Fruit fly (Drosophila melanogaster) whole organism, embryonic: ENCODE results near the gene CG12592.
A peak's percentile ranks its signal among the peaks of the same experiment; 100 is the strongest.

Experiments used
- Bteb2 ChIP-seq: fragments of 200-800 bp; sonication (Bioruptor generic); optimal IDR thresholded peaks from 2 replicates; lab custom pipeline; 2016; ENCODE audit warnings: missing biosample characterization, missing genetic modification characterization
- C15 ChIP-seq: fragments of 200-800 bp; sonication (Bioruptor generic); IDR thresholded peaks from 3 replicates; pipeline ENCODE4 v1.3.6; 2022; ENCODE audit warnings: missing biosample characterization, missing genetic modification characterization
- CG10209 ChIP-seq: fragments of 200-800 bp; sonication (Bioruptor generic); optimal IDR thresholded peaks from 3 replicates; lab custom pipeline; 2017; ENCODE audit warnings: missing biosample characterization, mild to moderate bottlenecking, missing genetic modification characterization, missing genetic modification reagents
- CG12659 ChIP-seq: fragments of 200-800 bp; sonication (Bioruptor generic); optimal IDR thresholded peaks from 3 replicates; lab custom pipeline; 2017; ENCODE audit warnings: mild to moderate bottlenecking, missing biosample characterization, missing genetic modification reagents, missing genetic modification characterization
- CG13424 ChIP-seq: fragments of 200-800 bp; sonication (Bioruptor generic); optimal IDR thresholded peaks from 2 replicates; lab custom pipeline; 2019; ENCODE audit warnings: missing biosample characterization, mild to moderate bottlenecking, missing genetic modification characterization, moderate library complexity
- CG1647 ChIP-seq: fragments of 200-800 bp; sonication (Bioruptor generic); optimal IDR thresholded peaks from 3 replicates; lab custom pipeline; 2016; ENCODE audit warnings: missing biosample characterization, missing genetic modification characterization
- CG16813 ChIP-seq: fragments of 200-800 bp; sonication (Bioruptor generic); IDR thresholded peaks from 3 replicates; pipeline ENCODE4 v1.3.6; 2022; ENCODE audit warnings: missing biosample characterization, missing genetic modification characterization; ENCODE audit not compliant: partially characterized antibody
- CG17829 ChIP-seq: fragments of 200-800 bp; optimal IDR thresholded peaks from 2 replicates; lab custom pipeline; 2019; ENCODE audit warnings: missing biosample characterization, mild to moderate bottlenecking, missing genetic modification characterization, moderate library complexity
- CG2116 ChIP-seq: fragments of 200-800 bp; sonication (Bioruptor generic); optimal IDR thresholded peaks from 3 replicates; lab custom pipeline; 2018; ENCODE audit warnings: missing biosample characterization, mild to moderate bottlenecking, missing genetic modification characterization
- CG2875 ChIP-seq: fragments of 200-800 bp; sonication (Bioruptor generic); optimal IDR thresholded peaks from 2 replicates; lab custom pipeline; 2017; ENCODE audit warnings: missing biosample characterization, mild to moderate bottlenecking, missing genetic modification characterization, missing genetic modification reagents
- CG3163 ChIP-seq: fragments of 200-800 bp; sonication (Bioruptor generic); optimal IDR thresholded peaks from 3 replicates; lab custom pipeline; 2016; ENCODE audit warnings: missing biosample characterization, missing genetic modification characterization
- CG33557 ChIP-seq: fragments of 200-800 bp; sonication (Bioruptor generic); optimal IDR thresholded peaks from 2 replicates; lab custom pipeline; 2019; ENCODE audit warnings: missing biosample characterization, mild to moderate bottlenecking, missing genetic modification characterization, moderate library complexity
- CG3407 ChIP-seq: fragments of 200-800 bp; sonication (Bioruptor generic); optimal IDR thresholded peaks from 2 replicates; lab custom pipeline; 2018; ENCODE audit warnings: missing biosample characterization, mild to moderate bottlenecking, missing genetic modification characterization
- CG4282 ChIP-seq: fragments of 200-800 bp; sonication (Bioruptor generic); optimal IDR thresholded peaks from 2 replicates; lab custom pipeline; 2016; ENCODE audit warnings: missing biosample characterization, missing genetic modification characterization
- CG4360 ChIP-seq: fragments of 200-800 bp; sonication (Bioruptor generic); IDR thresholded peaks from 2 replicates; pipeline ENCODE4 v1.3.6; 2022; ENCODE audit warnings: missing biosample characterization, missing genetic modification characterization
- CG6272 ChIP-seq: fragments of 200-800 bp; sonication (Bioruptor generic); IDR thresholded peaks from 2 replicates; pipeline ENCODE4 v1.3.6; 2022; ENCODE audit warnings: missing biosample characterization, missing genetic modification characterization
- CG7745 ChIP-seq: fragments of 200-800 bp; sonication (Bioruptor generic); optimal IDR thresholded peaks from 2 replicates; lab custom pipeline; 2018; ENCODE audit warnings: missing biosample characterization, mild to moderate bottlenecking, missing genetic modification characterization, moderate library complexity
- CG8089 ChIP-seq: fragments of 200-800 bp; sonication (Bioruptor generic); optimal IDR thresholded peaks from 3 replicates; lab custom pipeline; 2016; ENCODE audit warnings: missing biosample characterization, missing genetic modification characterization
- CG9215 ChIP-seq: fragments of 200-800 bp; sonication (Bioruptor generic); IDR thresholded peaks from 2 replicates; pipeline ENCODE4 v1.3.6; 2022; ENCODE audit warnings: missing biosample characterization, missing genetic modification characterization
- CG9609 ChIP-seq: fragments of 200-800 bp; sonication (Bioruptor generic); optimal IDR thresholded peaks from 3 replicates; lab custom pipeline; 2016; ENCODE audit warnings: missing biosample characterization, missing genetic modification characterization
- Dref ChIP-seq: fragments of 200-800 bp; sonication (Bioruptor generic); IDR thresholded peaks from 2 replicates; pipeline ENCODE4 v1.3.6; 2022; ENCODE audit warnings: missing biosample characterization, missing genetic modification characterization
- ERR ChIP-seq: fragments of 200-800 bp; sonication (Bioruptor generic); optimal IDR thresholded peaks from 2 replicates; lab custom pipeline; 2016; ENCODE audit warnings: missing biosample characterization, missing genetic modification characterization
- Eip74EF ChIP-seq, 2 experiments: fragments of 200-800 bp in 1 of 2; fragments of >200 bp in 1 of 2; sonication (Bioruptor generic) in 1 of 2; optimal IDR thresholded peaks; 2 replicates each; lab custom pipeline; 2017 to 2019; ENCODE audit warnings: missing biosample characterization in 2 of 2, missing genetic modification characterization in 2 of 2, mild to moderate bottlenecking in 1 of 2, moderate library complexity in 1 of 2
- Fer3 ChIP-seq: fragments of 200-800 bp; sonication (Bioruptor generic); optimal IDR thresholded peaks from 2 replicates; lab custom pipeline; 2018; ENCODE audit warnings: missing biosample characterization, mild to moderate bottlenecking, missing genetic modification characterization, moderate library complexity
- HLHmδ ChIP-seq: fragments of 200-800 bp; sonication (Bioruptor generic); optimal IDR thresholded peaks from 2 replicates; lab custom pipeline; 2018; ENCODE audit warnings: missing biosample characterization, mild to moderate bottlenecking, missing genetic modification characterization, moderate library complexity
- Jarid2 ChIP-seq: fragments of 200-800 bp; sonication (Bioruptor generic); optimal IDR thresholded peaks from 3 replicates; lab custom pipeline; 2017; ENCODE audit warnings: mild to moderate bottlenecking, missing biosample characterization, missing genetic modification reagents, missing genetic modification characterization
- MTF-1 ChIP-seq: fragments of 200-800 bp; sonication (Bioruptor generic); optimal IDR thresholded peaks from 2 replicates; lab custom pipeline; 2018; ENCODE audit warnings: missing biosample characterization, mild to moderate bottlenecking, missing genetic modification characterization, borderline replicate concordance
- Med ChIP-seq: fragments of 200-800 bp; sonication (Bioruptor generic); peaks from one replicate; lab custom pipeline; 2016; ENCODE audit warnings: missing biosample characterization, missing genetic modification characterization, mild to moderate bottlenecking, inconsistent platforms, moderate library complexity
- Rfx ChIP-seq: fragments of 200-800 bp; sonication (Bioruptor generic); IDR thresholded peaks from 2 replicates; pipeline ENCODE4 v1.3.6; 2022; ENCODE audit warnings: missing biosample characterization, missing genetic modification characterization
- Spps ChIP-seq: fragments of 200-800 bp; sonication (Bioruptor generic); optimal IDR thresholded peaks from 2 replicates; lab custom pipeline; 2018; ENCODE audit warnings: missing biosample characterization, mild to moderate bottlenecking, missing genetic modification characterization
- Trl ChIP-seq, 3 experiments: fragments of >200 bp in 2 of 3; fragments of 200-800 bp in 1 of 3; sonication (Bioruptor generic) in 1 of 3; optimal IDR thresholded peaks; 2 replicates in 1 of 3; 3 replicates in 2 of 3; lab custom pipeline; 2016 to 2017; ENCODE audit warnings: missing biosample characterization in 1 of 3, missing genetic modification characterization in 1 of 3
- cg ChIP-seq: fragments of 200-800 bp; sonication (Bioruptor generic); optimal IDR thresholded peaks from 3 replicates; lab custom pipeline; 2019; ENCODE audit warnings: missing biosample characterization, mild to moderate bottlenecking, missing genetic modification characterization, moderate library complexity
- chm ChIP-seq: fragments of 200-800 bp; sonication (Bioruptor generic); IDR thresholded peaks from 2 replicates; pipeline ENCODE4 v1.3.6; 2022; ENCODE audit warnings: missing biosample characterization, missing genetic modification characterization
- da ChIP-seq: fragments of 200-800 bp; sonication (Bioruptor generic); optimal IDR thresholded peaks from 2 replicates; lab custom pipeline; 2016; ENCODE audit warnings: missing biosample characterization, missing genetic modification characterization
- exex ChIP-seq: fragments of 200-800 bp; sonication (Bioruptor generic); optimal IDR thresholded peaks from 4 replicates; lab custom pipeline; 2018; ENCODE audit warnings: missing biosample characterization, mild to moderate bottlenecking, missing genetic modification characterization, moderate library complexity
- eyg ChIP-seq: fragments of 200-800 bp; sonication (Bioruptor generic); optimal IDR thresholded peaks from 3 replicates; lab custom pipeline; 2016; ENCODE audit warnings: missing biosample characterization, missing genetic modification characterization
- fd64A ChIP-seq: fragments of 200-800 bp; sonication (Bioruptor generic); optimal IDR thresholded peaks from 3 replicates; lab custom pipeline; 2018; ENCODE audit warnings: missing biosample characterization, mild to moderate bottlenecking, missing genetic modification characterization
- grau ChIP-seq: fragments of 200-800 bp; optimal IDR thresholded peaks from 3 replicates; lab custom pipeline; 2019; ENCODE audit warnings: missing biosample characterization, mild to moderate bottlenecking, missing genetic modification characterization, moderate library complexity
- kah ChIP-seq: fragments of 200-800 bp; sonication (Bioruptor generic); optimal IDR thresholded peaks from 2 replicates; lab custom pipeline; 2018; ENCODE audit warnings: missing biosample characterization, mild to moderate bottlenecking, missing genetic modification characterization
- kni ChIP-seq: fragments of 200-800 bp; sonication (Bioruptor generic); optimal IDR thresholded peaks from 3 replicates; lab custom pipeline; 2017; ENCODE audit warnings: mild to moderate bottlenecking, missing biosample characterization, missing genetic modification reagents, missing genetic modification characterization
- lola ChIP-seq, 3 experiments: fragments of >200 bp in 2 of 3; fragments of 200-800 bp in 1 of 3; sonication (Bioruptor generic) in 1 of 3; optimal IDR thresholded peaks; 2 replicates each; lab custom pipeline; 2017 to 2019; ENCODE audit warnings: missing biosample characterization in 3 of 3, missing genetic modification characterization in 3 of 3, mild to moderate bottlenecking in 1 of 3, moderate library complexity in 1 of 3
- scrt ChIP-seq: fragments of 200-800 bp; sonication (Bioruptor generic); optimal IDR thresholded peaks from 2 replicates; lab custom pipeline; 2018; ENCODE audit warnings: missing biosample characterization, mild to moderate bottlenecking, missing genetic modification characterization, moderate library complexity
- sd ChIP-seq: fragments of 200-800 bp; sonication (Bioruptor generic); optimal IDR thresholded peaks from 3 replicates; lab custom pipeline; 2018; ENCODE audit warnings: missing biosample characterization, mild to moderate bottlenecking, missing genetic modification characterization, moderate library complexity
- wdn ChIP-seq: fragments of 200-800 bp; sonication (Bioruptor generic); IDR thresholded peaks from 2 replicates; pipeline ENCODE4 v1.3.6; 2022; ENCODE audit warnings: missing biosample characterization, missing genetic modification characterization
- wek ChIP-seq: fragments of 200-800 bp; sonication (Bioruptor generic); optimal IDR thresholded peaks from 3 replicates; lab custom pipeline; 2018; ENCODE audit warnings: missing biosample characterization, mild to moderate bottlenecking, missing genetic modification characterization, moderate library complexity
- wor ChIP-seq: fragments of 200-800 bp; sonication (Bioruptor generic); IDR thresholded peaks from 2 replicates; pipeline ENCODE4 v1.3.6; 2022; ENCODE audit warnings: missing biosample characterization, missing genetic modification characterization
- zfh2 ChIP-seq: fragments of 200-800 bp; sonication (Bioruptor generic); optimal IDR thresholded peaks from 2 replicates; lab custom pipeline; 2016; ENCODE audit warnings: missing biosample characterization, missing genetic modification characterization

CG12592 gene

dm6 chr3R:10388128-10389026, 50.2 kb downstream of the CG12592 start, which contains the start of gene cwo (continued):
- TF ChIP-seq C15 (GFP tag; lab: Robert Waterston, UW), result no peak
- TF ChIP-seq da (GFP tag; lab: Kevin White, UChicago), result peak; percentile 13
- peak; percentile 87 for TF ChIP-seq Med (GFP tag; lab: Kevin White, UChicago)
- TF ChIP-seq scrt, result peak; percentile 48
- no peak for TF ChIP-seq CG9215 (GFP tag; lab: Robert Waterston, UW)
- TF ChIP-seq MTF-1, result peak; percentile 48
- TF ChIP-seq Fer3 (tag; lab: Kevin White, UChicago), result peak; percentile 31
- TF ChIP-seq HLHmδ (GFP tag; lab: Kevin White, UChicago), result peak; percentile 78
- peak; percentile 38 to 52 for TF ChIP-seq Trl (optimal IDR thresholded peaks at IDR 0.05; lab: Kevin White, UChicago)
- peak; percentile 8 for TF ChIP-seq Trl (GFP tag; optimal IDR thresholded peaks at IDR 0.05; lab: Kevin White, UChicago)
- no peak for TF ChIP-seq Dref (GFP tag; lab: Robert Waterston, UW)
- no peak for TF ChIP-seq CG1647
- peak; percentile 39 for TF ChIP-seq CG33557 (GFP tag; lab: Kevin White, UChicago)
- TF ChIP-seq CG4360 (GFP tag; lab: Robert Waterston, UW), result no peak
- peak; percentile 2 for TF ChIP-seq CG7745 (tag; lab: Kevin White, UChicago)
- TF ChIP-seq zfh2 (GFP tag; lab: Kevin White, UChicago), result no peak
- peak; percentile 28 for TF ChIP-seq exex (tag; lab: Kevin White, UChicago)
- TF ChIP-seq CG2116, result peak; percentile 5
- TF ChIP-seq cg (GFP tag; lab: Kevin White, UChicago), result peak; percentile 58
- TF ChIP-seq lola (GFP tag; optimal IDR thresholded peaks at IDR 0.05; lab: Kevin White, UChicago), result peak in 1 of 3 experiments; percentile 13
- TF ChIP-seq CG4282 (GFP tag; lab: Kevin White, UChicago), result no peak
- TF ChIP-seq CG3163 (GFP tag; lab: Kevin White, UChicago), result peak; percentile 28
- TF ChIP-seq CG12659 (GFP tag; lab: Kevin White, UChicago), result peak; percentile 11
- peak in 1 of 2 experiments; percentile 20 for TF ChIP-seq Eip74EF (GFP tag; optimal IDR thresholded peaks at IDR 0.05; lab: Kevin White, UChicago)
- no peak for TF ChIP-seq CG9609 (GFP tag; lab: Kevin White, UChicago)
- TF ChIP-seq Rfx (GFP tag; lab: Robert Waterston, UW), result no peak
- TF ChIP-seq sd (tag; lab: Kevin White, UChicago), result peak; percentile 61
- no peak for TF ChIP-seq wor (GFP tag; lab: Robert Waterston, UW)
- no peak for TF ChIP-seq wdn
- no peak for TF ChIP-seq CG6272
- TF ChIP-seq CG3407, result peak; percentile 62
- TF ChIP-seq CG13424 (tag; lab: Kevin White, UChicago), result peak; percentile 19
- no peak for TF ChIP-seq chm (GFP tag; lab: Robert Waterston, UW)
- peak; percentile 27 for TF ChIP-seq eyg
- TF ChIP-seq wek, result peak; percentile 56
- TF ChIP-seq kah (GFP tag; lab: Kevin White, UChicago), result no peak
- peak; percentile 3 for TF ChIP-seq grau
- TF ChIP-seq CG2875 (GFP tag; lab: Kevin White, UChicago), result peak; percentile 3
- no peak for TF ChIP-seq CG8089 (GFP tag; lab: Kevin White, UChicago)
- TF ChIP-seq Spps (tag; lab: Kevin White, UChicago), result peak; percentile 4
- no peak for TF ChIP-seq CG17829 (tag; lab: Kevin White, UChicago)
- TF ChIP-seq CG10209 (GFP tag; lab: Kevin White, UChicago), result peak; percentile 13
- peak; percentile 59 for TF ChIP-seq fd64A (GFP tag; lab: Kevin White, UChicago)
- no peak for TF ChIP-seq CG16813 (GFP tag; lab: Robert Waterston, UW)
- no peak for TF ChIP-seq Bteb2 (GFP tag; lab: Kevin White, UChicago)
- peak; percentile 2 for TF ChIP-seq ERR (GFP tag; lab: Kevin White, UChicago)
- peak; percentile 80 for TF ChIP-seq Jarid2
- peak; percentile 76 for TF ChIP-seq kni (GFP tag; lab: Kevin White, UChicago)
